Fruit fly (Drosophila melanogaster): ENCODE data around the gene CG18088.

DNA sequence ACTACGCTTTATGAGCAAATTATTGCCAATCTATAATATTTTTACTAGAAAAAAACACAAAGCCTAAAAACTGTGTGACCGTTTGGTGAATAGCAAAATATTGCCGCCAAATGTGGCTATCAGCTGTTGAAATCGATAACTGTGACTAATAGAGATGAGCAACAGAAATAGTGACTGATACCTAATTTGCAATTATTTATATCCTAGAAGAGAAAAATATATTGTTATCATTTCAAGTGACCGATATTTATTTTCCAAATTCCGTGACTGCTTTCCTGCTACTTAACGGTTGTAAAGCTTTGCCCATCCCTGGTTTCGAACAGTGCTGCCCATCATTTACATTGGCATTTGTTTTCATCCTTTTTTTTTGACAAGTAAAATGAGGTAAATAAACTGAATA lies 29.9 kb downstream of the CG18088 start, which contains the start of the genes alien and CG18661:
- TF ChIP-seq Dref (GFP tag; IDR thresholded peaks at IDR 0.05) (peak; percentile 74), BEAF-32 (GFP tag; optimal IDR thresholded peaks at IDR 0.05) (peak; percentile 73)

All from whole organism, embryonic.